Fruit fly (Drosophila melanogaster) whole organism, embryonic: ENCODE measurements around the gene Arp3.

Source experiments
- Abd-B ChIP-seq: fragments of 200-800 bp; sonication (Bioruptor generic); optimal IDR thresholded peaks from 2 replicates; lab custom pipeline; 2018; ENCODE audit warnings: missing biosample characterization, mild to moderate bottlenecking, missing genetic modification characterization, moderate library complexity
- Atf6 ChIP-seq: fragments of 200-800 bp; sonication (Bioruptor generic); IDR thresholded peaks from 2 replicates; pipeline ENCODE4 v1.3.6; 2022; ENCODE audit warnings: missing biosample characterization, missing genetic modification characterization
- B-H1 ChIP-seq: fragments of 200-800 bp; sonication (Bioruptor generic); IDR thresholded peaks from 3 replicates; pipeline ENCODE4 v1.3.6; 2022; ENCODE audit warnings: missing biosample characterization, missing genetic modification characterization
- CG11560 ChIP-seq: fragments of 200-800 bp; sonication (Bioruptor generic); IDR thresholded peaks from 3 replicates; pipeline ENCODE4 v1.3.6; 2022; ENCODE audit warnings: missing biosample characterization, missing genetic modification characterization
- CG11723 ChIP-seq: fragments of 200-800 bp; sonication (Bioruptor generic); optimal IDR thresholded peaks from 2 replicates; lab custom pipeline; 2017; ENCODE audit warnings: missing biosample characterization, mild to moderate bottlenecking, missing genetic modification characterization
- CG12769 ChIP-seq: fragments of 200-800 bp; sonication (Bioruptor generic); optimal IDR thresholded peaks from 2 replicates; lab custom pipeline; 2019; ENCODE audit warnings: missing biosample characterization, mild to moderate bottlenecking, missing genetic modification characterization, moderate library complexity
- CG15696 ChIP-seq: fragments of 200-800 bp; sonication (Bioruptor generic); optimal IDR thresholded peaks from 2 replicates; lab custom pipeline; 2019; ENCODE audit warnings: missing biosample characterization, mild to moderate bottlenecking, missing genetic modification characterization, moderate library complexity
- CG1603 ChIP-seq: fragments of 200-800 bp; sonication (Bioruptor generic); optimal IDR thresholded peaks from 2 replicates; lab custom pipeline; 2019; ENCODE audit warnings: missing biosample characterization, mild to moderate bottlenecking, missing genetic modification characterization, moderate library complexity
- CG1647 ChIP-seq: fragments of 200-800 bp; sonication (Bioruptor generic); optimal IDR thresholded peaks from 3 replicates; lab custom pipeline; 2016; ENCODE audit warnings: missing biosample characterization, missing genetic modification characterization
- CG2678 ChIP-seq: fragments of 200-800 bp; sonication (Bioruptor generic); optimal IDR thresholded peaks from 3 replicates; lab custom pipeline; 2019; ENCODE audit warnings: missing biosample characterization, mild to moderate bottlenecking, missing genetic modification characterization, moderate library complexity
- CG3847 ChIP-seq: fragments of 200-800 bp; sonication (Bioruptor generic); IDR thresholded peaks from 2 replicates; pipeline ENCODE4 v1.3.6; 2022; ENCODE audit warnings: missing biosample characterization, missing genetic modification characterization
- CG4360 ChIP-seq: fragments of 200-800 bp; sonication (Bioruptor generic); IDR thresholded peaks from 2 replicates; pipeline ENCODE4 v1.3.6; 2022; ENCODE audit warnings: missing biosample characterization, missing genetic modification characterization
- CG4820 ChIP-seq: fragments of 200-800 bp; sonication (Bioruptor generic); optimal IDR thresholded peaks from 3 replicates; lab custom pipeline; 2016; ENCODE audit warnings: missing biosample characterization, missing genetic modification characterization
- CG5180 ChIP-seq: fragments of 200-800 bp; sonication (Bioruptor generic); optimal IDR thresholded peaks from 3 replicates; lab custom pipeline; 2017; ENCODE audit warnings: missing biosample characterization, missing genetic modification characterization, mild to moderate bottlenecking, moderate library complexity, missing genetic modification reagents
- CG6175 ChIP-seq: fragments of 200-800 bp; sonication (Bioruptor generic); IDR thresholded peaks from 3 replicates; pipeline ENCODE4 v1.3.6; 2022; ENCODE audit warnings: missing biosample characterization, missing genetic modification characterization
- CG7786 ChIP-seq: fragments of 200-800 bp; sonication (Bioruptor generic); optimal IDR thresholded peaks from 2 replicates; lab custom pipeline; 2016; ENCODE audit warnings: missing biosample characterization, missing genetic modification characterization
- CG8944 ChIP-seq: fragments of 200-800 bp; sonication (Bioruptor generic); optimal IDR thresholded peaks from 3 replicates; lab custom pipeline; 2016; ENCODE audit warnings: missing biosample characterization, missing genetic modification characterization
- CTCF ChIP-seq: fragments of 200-800 bp; sonication (Bioruptor generic); optimal IDR thresholded peaks from 2 replicates; lab custom pipeline; 2017; ENCODE audit warnings: missing biosample characterization, mild to moderate bottlenecking, missing genetic modification characterization, moderate library complexity
- D19B ChIP-seq: fragments of 200-800 bp; sonication (Bioruptor generic); optimal IDR thresholded peaks from 2 replicates; lab custom pipeline; 2017; ENCODE audit warnings: missing biosample characterization, mild to moderate bottlenecking, missing genetic modification characterization
- Dfd ChIP-seq, 2 experiments: fragments of >200 bp; optimal IDR thresholded peaks; 2 replicates each; lab custom pipeline; 2017; ENCODE audit warnings: missing biosample characterization in 2 of 2, missing genetic modification characterization in 2 of 2
- Dip3 ChIP-seq: fragments of 200-800 bp; sonication (Bioruptor generic); optimal IDR thresholded peaks from 3 replicates; lab custom pipeline; 2016; ENCODE audit warnings: missing biosample characterization, missing genetic modification characterization
- Dp ChIP-seq: fragments of 200-800 bp; sonication (Bioruptor generic); optimal IDR thresholded peaks from 2 replicates; lab custom pipeline; 2018; ENCODE audit warnings: missing biosample characterization, mild to moderate bottlenecking, missing genetic modification characterization, moderate library complexity
- Dref ChIP-seq: fragments of 200-800 bp; sonication (Bioruptor generic); IDR thresholded peaks from 2 replicates; pipeline ENCODE4 v1.3.6; 2022; ENCODE audit warnings: missing biosample characterization, missing genetic modification characterization
- Fer1 ChIP-seq: fragments of 200-800 bp; sonication (Bioruptor generic); optimal IDR thresholded peaks from 2 replicates; lab custom pipeline; 2017; ENCODE audit warnings: missing biosample characterization, mild to moderate bottlenecking, missing genetic modification characterization
- H2.0 ChIP-seq: fragments of 200-800 bp; sonication (Bioruptor generic); IDR thresholded peaks from 2 replicates; pipeline ENCODE4 v1.3.6; 2022; ENCODE audit warnings: missing biosample characterization, missing genetic modification characterization
- HLH54F ChIP-seq: fragments of 200-800 bp; sonication (Bioruptor generic); optimal IDR thresholded peaks from 3 replicates; lab custom pipeline; 2016; ENCODE audit warnings: missing biosample characterization, missing genetic modification characterization
- Hr3 ChIP-seq: fragments of 200-800 bp; sonication (Bioruptor generic); optimal IDR thresholded peaks from 3 replicates; lab custom pipeline; 2016; ENCODE audit warnings: missing biosample characterization, missing genetic modification characterization
- MBD-R2 ChIP-seq: fragments of 200-800 bp; sonication (Bioruptor generic); IDR thresholded peaks from 2 replicates; pipeline ENCODE4 v1.3.6; 2022; ENCODE audit warnings: missing biosample characterization, missing genetic modification characterization
- NfI ChIP-seq: fragments of 200-800 bp; sonication (Bioruptor generic); optimal IDR thresholded peaks from 3 replicates; lab custom pipeline; 2018; ENCODE audit warnings: missing biosample characterization, mild to moderate bottlenecking, missing genetic modification characterization, moderate library complexity
- Sox102F ChIP-seq: fragments of 200-800 bp; sonication (Bioruptor generic); optimal IDR thresholded peaks from 2 replicates; lab custom pipeline; 2018; ENCODE audit warnings: missing biosample characterization, mild to moderate bottlenecking, missing genetic modification characterization, moderate library complexity
- Sry-δ ChIP-seq: fragments of 200-800 bp; sonication (Bioruptor generic); optimal IDR thresholded peaks from 2 replicates; lab custom pipeline; 2016; ENCODE audit warnings: missing biosample characterization, missing genetic modification characterization
- ara ChIP-seq: fragments of 200-800 bp; sonication (Bioruptor generic); IDR thresholded peaks from 2 replicates; pipeline ENCODE4 v1.3.6; 2022; ENCODE audit warnings: missing biosample characterization, missing genetic modification characterization
- ash1 ChIP-seq: fragments of 200-800 bp; sonication (Bioruptor generic); optimal IDR thresholded peaks from 2 replicates; lab custom pipeline; 2018; ENCODE audit warnings: missing biosample characterization, mild to moderate bottlenecking, missing genetic modification characterization
- az2 ChIP-seq: fragments of 200-800 bp; sonication (Bioruptor generic); optimal IDR thresholded peaks from 3 replicates; lab custom pipeline; 2016; ENCODE audit warnings: missing biosample characterization, missing genetic modification characterization
- bab2 ChIP-seq: fragments of 200-800 bp; sonication (Bioruptor generic); optimal IDR thresholded peaks from 2 replicates; lab custom pipeline; 2016; ENCODE audit warnings: missing biosample characterization, missing genetic modification characterization
- crc ChIP-seq: fragments of 200-800 bp; sonication (Bioruptor generic); optimal IDR thresholded peaks from 2 replicates; lab custom pipeline; 2016; ENCODE audit warnings: missing biosample characterization, missing genetic modification characterization
- danr ChIP-seq: fragments of 200-800 bp; sonication (Bioruptor generic); IDR thresholded peaks from 2 replicates; pipeline ENCODE4 v1.3.6; 2022; ENCODE audit warnings: missing biosample characterization, missing genetic modification characterization
- dati ChIP-seq: fragments of 200-800 bp; sonication (Bioruptor generic); IDR thresholded peaks from 2 replicates; pipeline ENCODE4 v1.3.6; 2022; ENCODE audit warnings: missing biosample characterization, missing genetic modification characterization
- esg ChIP-seq: fragments of 200-800 bp; sonication (Bioruptor generic); conservative IDR thresholded peaks from 2 replicates; pipeline ENCODE4 v1.3.6; 2022; ENCODE audit warnings: missing biosample characterization, missing genetic modification characterization
- exex ChIP-seq: fragments of 200-800 bp; sonication (Bioruptor generic); optimal IDR thresholded peaks from 4 replicates; lab custom pipeline; 2018; ENCODE audit warnings: missing biosample characterization, mild to moderate bottlenecking, missing genetic modification characterization, moderate library complexity
- gsb-n ChIP-seq: fragments of 200-800 bp; sonication (Bioruptor generic); optimal IDR thresholded peaks from 3 replicates; lab custom pipeline; 2018; ENCODE audit warnings: missing biosample characterization, mild to moderate bottlenecking, missing genetic modification characterization
- her ChIP-seq: fragments of 200-800 bp; sonication (Bioruptor generic); optimal IDR thresholded peaks from 2 replicates; lab custom pipeline; 2016; ENCODE audit warnings: missing biosample characterization, missing genetic modification characterization
- jumu ChIP-seq: fragments of 200-800 bp; sonication (Bioruptor generic); optimal IDR thresholded peaks from 3 replicates; lab custom pipeline; 2016; ENCODE audit warnings: missing biosample characterization, missing genetic modification characterization
- luna ChIP-seq: fragments of 200-800 bp; sonication (Bioruptor generic); optimal IDR thresholded peaks from 2 replicates; lab custom pipeline; 2016; ENCODE audit warnings: missing biosample characterization, missing genetic modification characterization
- p53 ChIP-seq: fragments of 200-800 bp; sonication (Bioruptor generic); optimal IDR thresholded peaks from 2 replicates; lab custom pipeline; 2016; ENCODE audit warnings: missing biosample characterization, missing genetic modification characterization
- pita ChIP-seq: fragments of 200-800 bp; sonication (Bioruptor generic); optimal IDR thresholded peaks from 2 replicates; lab custom pipeline; 2017; ENCODE audit warnings: missing biosample characterization, mild to moderate bottlenecking, missing genetic modification characterization
- rib ChIP-seq: fragments of 200-800 bp; sonication (Bioruptor generic); IDR thresholded peaks from 2 replicates; pipeline ENCODE4 v1.3.6; 2022; ENCODE audit warnings: missing biosample characterization, missing genetic modification characterization
- sisA ChIP-seq: fragments of 200-800 bp; sonication (Bioruptor generic); IDR thresholded peaks from 2 replicates; pipeline ENCODE4 v1.3.6; 2022; ENCODE audit warnings: missing biosample characterization, missing genetic modification characterization
- tio ChIP-seq: fragments of 200-800 bp; sonication (Bioruptor generic); optimal IDR thresholded peaks from 2 replicates; lab custom pipeline; 2017; ENCODE audit warnings: missing biosample characterization, missing genetic modification characterization, inconsistent platforms
- tna ChIP-seq: fragments of 200-800 bp; sonication (Bioruptor generic); IDR thresholded peaks from 2 replicates; pipeline ENCODE4 v1.3.6; 2022; ENCODE audit warnings: missing biosample characterization, missing genetic modification characterization; ENCODE audit not compliant: partially characterized antibody
- wor ChIP-seq: fragments of 200-800 bp; sonication (Bioruptor generic); IDR thresholded peaks from 2 replicates; pipeline ENCODE4 v1.3.6; 2022; ENCODE audit warnings: missing biosample characterization, missing genetic modification characterization
- zf30C ChIP-seq: fragments of 200-800 bp; sonication (Bioruptor generic); optimal IDR thresholded peaks from 3 replicates; lab custom pipeline; 2018; ENCODE audit warnings: missing biosample characterization, mild to moderate bottlenecking, missing genetic modification characterization

Arp3 gene

DNA sequence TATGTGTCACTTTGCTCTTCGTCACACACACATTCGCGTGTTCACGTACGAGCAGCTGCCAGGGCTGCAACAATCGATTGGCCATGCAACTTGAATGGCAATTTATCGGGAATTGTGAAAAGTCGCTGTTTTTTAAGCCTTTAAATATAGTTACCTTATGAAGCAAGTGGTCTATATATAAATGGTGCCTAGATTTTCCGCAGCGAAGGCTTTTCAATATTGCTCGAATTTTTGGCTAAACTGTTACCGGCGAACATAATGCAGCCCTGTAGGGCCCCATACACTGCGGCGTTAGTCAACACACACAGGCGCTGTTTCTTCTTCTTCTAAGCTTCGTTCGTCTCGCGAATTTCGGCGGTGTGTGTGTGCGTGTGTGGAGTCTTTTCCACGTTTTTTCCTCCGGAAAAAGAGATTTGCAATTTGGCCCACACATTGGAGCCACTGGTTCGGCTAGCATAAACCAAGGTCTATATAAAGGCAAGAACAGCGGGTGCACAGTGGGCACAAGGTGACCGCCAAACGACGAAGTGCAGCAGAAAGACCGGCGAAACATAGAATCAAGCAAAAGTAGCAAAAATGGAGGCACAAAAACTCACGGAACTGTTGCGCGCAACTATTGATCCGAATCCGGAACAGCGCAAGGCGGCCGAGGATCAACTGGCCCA, at the start of gene Arp3, which contains the start of gene msk (continued):
- TF ChIP-seq Abd-B (peak; percentile 85), p53 (GFP tag; lab: Kevin White, UChicago) (peak; percentile 91), esg (GFP tag; lab: Robert Waterston, UW) (peak; percentile 47; the same call in 1 of the 2 replicates), pita (GFP tag; lab: Kevin White, UChicago) (no peak), CG4820 (GFP tag; lab: Kevin White, UChicago) (peak; percentile 84), tio (GFP tag; lab: Kevin White, UChicago) (no peak), CG12769 (tag; lab: Kevin White, UChicago) (no peak), B-H1 (GFP tag; lab: Robert Waterston, UW) (peak; percentile 27; the same call in 1 of the 3 replicates), CG15696 (tag; lab: Kevin White, UChicago) (peak; percentile 68), ash1 (GFP tag; lab: Kevin White, UChicago) (peak; percentile 34), danr (peak; percentile 70), Fer1 (peak; percentile 84), exex (tag; lab: Kevin White, UChicago) (peak; percentile 55), CG2678 (tag; lab: Kevin White, UChicago) (no peak), dati (GFP tag; lab: Robert Waterston, UW) (no peak), Atf6 (GFP tag; lab: Robert Waterston, UW) (peak; percentile 67), CG1603 (peak; percentile 83), zf30C (GFP tag; lab: Kevin White, UChicago) (no peak), bab2 (GFP tag; lab: Kevin White, UChicago) (peak; percentile 91), gsb-n (tag; lab: Kevin White, UChicago) (no peak), D19B (GFP tag; lab: Kevin White, UChicago) (peak; percentile 29), tna (GFP tag; lab: Robert Waterston, UW) (no peak), wor (GFP tag; lab: Robert Waterston, UW) (no peak), her (GFP tag; lab: Kevin White, UChicago) (peak; percentile 87), crc (GFP tag; lab: Kevin White, UChicago) (peak; percentile 82), CTCF (GFP tag; lab: Kevin White, UChicago) (peak; percentile 32), CG11723 (GFP tag; lab: Kevin White, UChicago) (peak; percentile 64), CG1647 (GFP tag; lab: Kevin White, UChicago) (peak; percentile 88), Dp (GFP tag; lab: Kevin White, UChicago) (peak; percentile 58), NfI (peak; percentile 77), jumu (GFP tag; lab: Kevin White, UChicago) (peak; percentile 95), az2 (GFP tag; lab: Kevin White, UChicago) (peak; percentile 82), CG4360 (no peak), Sox102F (GFP tag; lab: Kevin White, UChicago) (no peak), CG3847 (GFP tag; lab: Robert Waterston, UW) (peak; percentile 90), ara (GFP tag; lab: Robert Waterston, UW) (peak; percentile 66), CG7786 (peak; percentile 91), H2.0 (GFP tag; lab: Robert Waterston, UW) (peak; percentile 69), luna (GFP tag; lab: Kevin White, UChicago) (peak; percentile 78), MBD-R2 (GFP tag; lab: Robert Waterston, UW) (peak; percentile 93), rib (peak; percentile 94), sisA (peak; percentile 84), CG5180 (GFP tag; lab: Kevin White, UChicago) (no peak), Sry-δ (GFP tag; lab: Kevin White, UChicago) (peak; percentile 81), CG11560 (tag; lab: Robert Waterston, UW) (peak; percentile 53; the same call in 2 of the 3 replicates), Dref (peak; percentile 65), Dfd (GFP tag; optimal IDR thresholded peaks at IDR 0.05; lab: Kevin White, UChicago) (no peak), CG6175 (no peak), CG8944 (GFP tag; lab: Kevin White, UChicago) (peak; percentile 92), Hr3 (GFP tag; lab: Kevin White, UChicago) (peak; percentile 81), HLH54F (GFP tag; lab: Kevin White, UChicago) (peak; percentile 91), Dip3 (peak; percentile 92)
